Worm (Caenorhabditis elegans): Measurements from ENCODE around the gene srh-239.

The srh-239 gene

DNA sequence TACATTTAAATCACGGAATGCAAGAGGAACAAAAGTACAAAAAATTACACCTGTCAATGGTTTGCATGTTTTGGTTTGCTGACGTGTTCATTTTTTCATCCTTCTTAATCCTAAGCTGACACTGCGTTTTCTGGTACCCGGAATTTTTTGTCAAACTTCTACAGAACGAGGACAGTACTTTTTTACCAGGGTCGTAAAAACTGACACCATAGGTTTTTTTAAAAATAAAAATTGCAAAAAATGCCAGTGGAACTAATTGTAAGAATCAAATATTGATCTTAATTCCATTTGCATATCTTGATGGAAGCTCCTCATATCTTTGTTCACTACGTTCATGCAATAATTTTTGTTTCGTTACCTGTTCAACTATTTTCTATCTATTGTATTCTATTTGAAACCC, 40.7 kb upstream of the srh-239 start, which contains the start of gene srh-258:
Gene srh-258, plus strand, starts transcription at position 301 of the 400 bp plus-strand sequence.
- TF ChIP-seq nhr-67 (tag; optimal IDR thresholded peaks at IDR 0.05) (no peak), nhr-25 (tag; optimal IDR thresholded peaks at IDR 0.05) (no peak), skn-1 (tag; optimal IDR thresholded peaks at IDR 0.05) (no peak), pha-4 (tag; optimal IDR thresholded peaks at IDR 0.05) (no peak), mdl-1 (tag; optimal IDR thresholded peaks at IDR 0.05) (no peak), ceh-16 (tag; optimal IDR thresholded peaks at IDR 0.05) (no peak), nhr-76 (tag; optimal IDR thresholded peaks at IDR 0.05) (no peak), unc-62 (GFP tag; optimal IDR thresholded peaks at IDR 0.05) (no peak), ceh-9 (tag; optimal IDR thresholded peaks at IDR 0.05) (no peak), ama-1 (optimal IDR thresholded peaks at IDR 0.05) (no peak), daf-12 (tag; optimal IDR thresholded peaks at IDR 0.05) (no peak), tbx-2 (tag; optimal IDR thresholded peaks at IDR 0.05) (no peak), ztf-11 (tag; optimal IDR thresholded peaks at IDR 0.05) (no peak), fkh-2 (tag; optimal IDR thresholded peaks at IDR 0.05) (no peak), fkh-10 (GFP tag; optimal IDR thresholded peaks at IDR 0.05) (no peak), nhr-43 (tag; optimal IDR thresholded peaks at IDR 0.05; ENCODE audit: poor library complexity, severe bottlenecking) (no peak), zag-1 (tag; optimal IDR thresholded peaks at IDR 0.05) (no peak), sea-2 (GFP tag; optimal IDR thresholded peaks at IDR 0.05) (no peak)

DNA sequence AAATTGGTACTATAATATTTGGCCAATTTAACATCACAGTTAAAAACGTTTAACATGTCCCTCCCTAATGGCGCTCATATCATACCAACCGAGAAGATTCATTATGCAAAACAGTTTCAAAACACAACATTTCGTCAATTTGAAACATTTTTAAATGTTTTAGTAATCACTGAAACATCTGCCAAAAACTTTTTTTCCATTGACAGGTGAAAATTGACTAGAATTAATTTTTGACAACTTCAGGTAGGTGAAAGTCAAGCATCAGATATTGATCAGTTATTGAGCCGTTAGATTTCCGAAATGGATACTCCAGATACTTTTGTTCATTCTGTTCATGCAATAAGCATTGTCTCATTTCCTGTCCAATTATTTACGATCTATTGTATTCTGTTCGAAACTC, 38.6 kb upstream of the srh-239 start, which contains the start of gene srh-257:
Gene srh-257, plus strand, starts transcription at position 301 of the 400 bp plus-strand sequence.
- TF ChIP-seq R02D3.7 (tag; optimal IDR thresholded peaks at IDR 0.05) (no peak), ZK546.5 (tag; optimal IDR thresholded peaks at IDR 0.05) (no peak), hmg-11 (tag; optimal IDR thresholded peaks at IDR 0.05) (no peak), daf-12 (tag; optimal IDR thresholded peaks at IDR 0.05) (no peak), nhr-28 (tag; optimal IDR thresholded peaks at IDR 0.05) (no peak), unc-62 (GFP tag; optimal IDR thresholded peaks at IDR 0.05) (no peak), ceh-9 (tag; optimal IDR thresholded peaks at IDR 0.05) (no peak), aly-2 (tag; optimal IDR thresholded peaks at IDR 0.05) (no peak), nhr-25 (tag; optimal IDR thresholded peaks at IDR 0.05) (no peak), fos-1 (tag; optimal IDR thresholded peaks at IDR 0.05) (no peak), nhr-237 (tag; optimal IDR thresholded peaks at IDR 0.05) (no peak), ceh-82 (tag; optimal IDR thresholded peaks at IDR 0.05) (no peak), nhr-67 (tag; optimal IDR thresholded peaks at IDR 0.05) (no peak), ztf-11 (tag; optimal IDR thresholded peaks at IDR 0.05) (no peak), nhr-11 (tag; optimal IDR thresholded peaks at IDR 0.05) (no peak), lin-15B (tag; optimal IDR thresholded peaks at IDR 0.05) (no peak), nhr-77 (tag; optimal IDR thresholded peaks at IDR 0.05) (no peak), fkh-2 (tag; optimal IDR thresholded peaks at IDR 0.05) (no peak)

ce11 chrV:15412625-15413024, 32.9 kb upstream of the srh-239 start, which contains the start of gene srbc-63:
srbc-63 (minus strand) TSS chrV:15412725.
- no peak for TF ChIP-seq nhr-25 (tag; optimal IDR thresholded peaks at IDR 0.05)
- TF ChIP-seq mdl-1 (tag; optimal IDR thresholded peaks at IDR 0.05), result no peak
- no peak for TF ChIP-seq ztf-11 (tag; optimal IDR thresholded peaks at IDR 0.05)
- TF ChIP-seq aly-2 (tag; optimal IDR thresholded peaks at IDR 0.05), result no peak
- TF ChIP-seq nhr-76 (tag; optimal IDR thresholded peaks at IDR 0.05), result no peak
- no peak for TF ChIP-seq egl-5 (tag; optimal IDR thresholded peaks at IDR 0.05)
- no peak for TF ChIP-seq nhr-23 (tag; optimal IDR thresholded peaks at IDR 0.05)
- no peak for TF ChIP-seq fos-1 (tag; optimal IDR thresholded peaks at IDR 0.05)
- TF ChIP-seq sea-2 (GFP tag; optimal IDR thresholded peaks at IDR 0.05), result no peak
- TF ChIP-seq ceh-82 (tag; optimal IDR thresholded peaks at IDR 0.05), result no peak
- no peak for TF ChIP-seq fkh-2 (tag; optimal IDR thresholded peaks at IDR 0.05)
- TF ChIP-seq nhr-67 (tag; optimal IDR thresholded peaks at IDR 0.05), result no peak

DNA sequence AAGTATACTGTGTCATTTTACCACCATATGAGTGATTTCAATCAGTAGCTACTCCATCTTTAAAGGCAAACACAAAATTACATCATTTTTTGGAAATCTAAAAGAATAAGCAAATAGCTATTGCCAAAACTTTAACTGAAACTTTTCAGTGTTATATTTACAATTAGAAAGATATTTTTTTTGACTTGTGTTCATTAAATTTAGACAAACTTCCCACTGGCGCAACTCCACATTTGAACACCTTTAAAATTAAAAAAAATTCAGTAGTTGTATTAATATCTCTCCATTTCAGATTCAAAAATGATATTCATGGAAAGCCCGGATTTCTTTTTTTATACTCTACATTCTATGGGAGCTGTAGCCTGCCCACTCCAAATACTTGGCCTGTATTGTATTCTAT, 31.7 kb upstream of the srh-239 start, which contains the start of gene srh-264:
Gene srh-264, plus strand, starts transcription at position 301 of the 400 bp plus-strand sequence.
- TF ChIP-seq mml-1 (tag; optimal IDR thresholded peaks at IDR 0.05), result no peak
- TF ChIP-seq nhr-77 (tag; optimal IDR thresholded peaks at IDR 0.05), result no peak
- no peak for TF ChIP-seq nhr-11 (tag; optimal IDR thresholded peaks at IDR 0.05)
- no peak for TF ChIP-seq eor-1 (tag; optimal IDR thresholded peaks at IDR 0.05)
- no peak for TF ChIP-seq lin-39 (tag; optimal IDR thresholded peaks at IDR 0.05)
- TF ChIP-seq skn-1 (tag; optimal IDR thresholded peaks at IDR 0.05), result no peak
- TF ChIP-seq unc-62 (GFP tag; optimal IDR thresholded peaks at IDR 0.05), result no peak
- no peak for TF ChIP-seq elt-2 (tag; optimal IDR thresholded peaks at IDR 0.05)
- TF ChIP-seq egl-27 (tag; optimal IDR thresholded peaks at IDR 0.05), result no peak
- TF ChIP-seq ztf-4 (tag; optimal IDR thresholded peaks at IDR 0.05), result no peak
- TF ChIP-seq ceh-16 (tag; optimal IDR thresholded peaks at IDR 0.05), result no peak
- TF ChIP-seq nfya-1 (tag; optimal IDR thresholded peaks at IDR 0.05; ENCODE audit: insufficient read depth), result no peak
- TF ChIP-seq ztf-11 (tag; optimal IDR thresholded peaks at IDR 0.05), result no peak
- TF ChIP-seq ceh-28 (tag; optimal IDR thresholded peaks at IDR 0.05), result no peak
- TF ChIP-seq nhr-12 (tag; optimal IDR thresholded peaks at IDR 0.05), result no peak

Data from whole organism, L3 larva.